Worm (Caenorhabditis elegans) whole organism, L2 larva: ENCODE results near the gene F52C12.6.

Source experiments
- ZK546.5 ChIP-seq: sonication (generic microtip); optimal IDR thresholded peaks from 2 replicates; lab custom pipeline; 2017; ENCODE audit warnings: missing biosample characterization, missing genetic modification characterization
- lin-13 ChIP-seq: fragments of 150-350 bp; optimal IDR thresholded peaks from 2 replicates; lab custom pipeline; 2014; ENCODE audit warnings: missing biosample characterization, missing genetic modification reagents, missing genetic modification characterization
- lsy-2 ChIP-seq, 2 experiments: fragments of 150-350 bp in 1 of 2; sonication (generic microtip) in 1 of 2; optimal IDR thresholded peaks; 2 replicates each; lab custom pipeline; 2014 to 2017; ENCODE audit warnings: missing biosample characterization in 2 of 2, missing genetic modification characterization in 2 of 2
- unc-62 ChIP-seq: fragments of 150-350 bp; optimal IDR thresholded peaks from 2 replicates; lab custom pipeline; 2014; ENCODE audit warnings: missing biosample characterization, missing genetic modification reagents, missing genetic modification characterization

DNA sequence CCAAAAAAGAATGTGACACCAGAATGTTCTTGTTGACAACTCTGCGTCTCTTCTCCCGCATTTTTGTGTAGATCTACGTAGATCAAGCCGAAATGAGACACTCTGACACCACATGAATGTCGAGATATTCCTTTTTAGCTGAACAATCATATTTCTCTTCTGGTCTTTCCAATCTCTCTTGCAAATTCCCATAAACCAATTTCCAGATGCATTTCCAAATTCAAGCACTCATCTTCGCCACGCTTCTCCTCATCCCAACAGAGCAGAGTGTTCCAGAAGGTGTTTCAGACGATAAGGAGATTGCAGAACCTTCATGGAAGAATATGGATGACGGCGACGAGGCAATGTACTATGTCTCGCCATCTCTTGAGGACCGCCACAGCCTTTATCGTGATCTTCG, 23.3 kb downstream of the F52C12.6 start, which contains the start of gene Y76B12C.8:
- TF ChIP-seq lin-13 (GFP tag; lab: Kevin White, UChicago) (no peak), lsy-2 (tag; optimal IDR thresholded peaks at IDR 0.05; lab: Kevin White, UChicago) (no peak), unc-62 (GFP tag; lab: Kevin White, UChicago) (no peak), ZK546.5 (tag; lab: Kevin White, UChicago) (no peak)
